Fruit fly (Drosophila melanogaster) whole organism, embryonic: ENCODE data around the gene Sc2.

ENCODE experiments used
- B-H2 ChIP-seq: fragments of 200-800 bp; sonication (Bioruptor generic); optimal IDR thresholded peaks from 2 replicates; lab custom pipeline; 2018; ENCODE audit warnings: missing biosample characterization, mild to moderate bottlenecking, missing genetic modification characterization
- BEAF-32 ChIP-seq: fragments of 200-800 bp; sonication (Bioruptor generic); optimal IDR thresholded peaks from 3 replicates; lab custom pipeline; 2017; ENCODE audit warnings: missing biosample characterization, missing genetic modification characterization, mild to moderate bottlenecking, moderate library complexity, missing genetic modification reagents
- CG11247 ChIP-seq: fragments of 200-800 bp; sonication (Bioruptor generic); IDR thresholded peaks from 2 replicates; pipeline ENCODE4 v1.3.6; 2022; ENCODE audit warnings: missing biosample characterization, missing genetic modification characterization
- CG12155 ChIP-seq: fragments of 200-800 bp; sonication (Bioruptor generic); optimal IDR thresholded peaks from 3 replicates; lab custom pipeline; 2016; ENCODE audit warnings: missing biosample characterization, missing genetic modification characterization
- CG12219 ChIP-seq: fragments of 200-800 bp; sonication (Bioruptor generic); optimal IDR thresholded peaks from 3 replicates; lab custom pipeline; 2018; ENCODE audit warnings: missing biosample characterization, mild to moderate bottlenecking, missing genetic modification characterization
- CG12391 ChIP-seq: fragments of 200-800 bp; sonication (Bioruptor generic); optimal IDR thresholded peaks from 3 replicates; lab custom pipeline; 2018; ENCODE audit warnings: missing biosample characterization, mild to moderate bottlenecking, missing genetic modification characterization, moderate library complexity
- CG12659 ChIP-seq: fragments of 200-800 bp; sonication (Bioruptor generic); optimal IDR thresholded peaks from 3 replicates; lab custom pipeline; 2017; ENCODE audit warnings: mild to moderate bottlenecking, missing biosample characterization, missing genetic modification reagents, missing genetic modification characterization
- CG12942 ChIP-seq: fragments of 200-800 bp; sonication (Bioruptor generic); optimal IDR thresholded peaks from 3 replicates; lab custom pipeline; 2016; ENCODE audit warnings: missing biosample characterization, missing genetic modification characterization
- CG13287 ChIP-seq: fragments of 200-800 bp; sonication (Bioruptor generic); IDR thresholded peaks from 2 replicates; pipeline ENCODE4 v1.3.6; 2022; ENCODE audit warnings: missing biosample characterization, missing genetic modification characterization; ENCODE audit not compliant: partially characterized antibody
- CG1603 ChIP-seq: fragments of 200-800 bp; sonication (Bioruptor generic); optimal IDR thresholded peaks from 2 replicates; lab custom pipeline; 2019; ENCODE audit warnings: missing biosample characterization, mild to moderate bottlenecking, missing genetic modification characterization, moderate library complexity
- CG2116 ChIP-seq: fragments of 200-800 bp; sonication (Bioruptor generic); optimal IDR thresholded peaks from 3 replicates; lab custom pipeline; 2018; ENCODE audit warnings: missing biosample characterization, mild to moderate bottlenecking, missing genetic modification characterization
- CG2712 ChIP-seq: fragments of 200-800 bp; optimal IDR thresholded peaks from 3 replicates; lab custom pipeline; 2019; ENCODE audit warnings: missing biosample characterization, mild to moderate bottlenecking, missing genetic modification characterization, moderate library complexity
- CG33213 ChIP-seq: fragments of 200-800 bp; sonication (Bioruptor generic); optimal IDR thresholded peaks from 3 replicates; lab custom pipeline; 2016; ENCODE audit warnings: missing biosample characterization, missing genetic modification characterization
- CG7987 ChIP-seq: fragments of 200-800 bp; sonication (Bioruptor generic); optimal IDR thresholded peaks from 2 replicates; lab custom pipeline; 2018; ENCODE audit warnings: missing biosample characterization, mild to moderate bottlenecking, missing genetic modification characterization, moderate library complexity
- CG9797 ChIP-seq: fragments of 200-800 bp; sonication (Bioruptor generic); optimal IDR thresholded peaks from 3 replicates; lab custom pipeline; 2018; ENCODE audit warnings: missing biosample characterization, mild to moderate bottlenecking, missing genetic modification characterization
- Dad ChIP-seq: fragments of 200-800 bp; sonication (Bioruptor generic); optimal IDR thresholded peaks from 3 replicates; lab custom pipeline; 2016; ENCODE audit warnings: missing biosample characterization, missing genetic modification characterization
- Dll ChIP-seq: fragments of 200-800 bp; sonication (Bioruptor generic); IDR thresholded peaks from 4 replicates; pipeline ENCODE4 v1.3.6; 2022; ENCODE audit warnings: missing biosample characterization, missing genetic modification characterization; ENCODE audit not compliant: partially characterized antibody
- Dp ChIP-seq: fragments of 200-800 bp; sonication (Bioruptor generic); optimal IDR thresholded peaks from 2 replicates; lab custom pipeline; 2018; ENCODE audit warnings: missing biosample characterization, mild to moderate bottlenecking, missing genetic modification characterization, moderate library complexity
- Dref ChIP-seq: fragments of 200-800 bp; sonication (Bioruptor generic); IDR thresholded peaks from 2 replicates; pipeline ENCODE4 v1.3.6; 2022; ENCODE audit warnings: missing biosample characterization, missing genetic modification characterization
- HmgZ ChIP-seq: fragments of 200-800 bp; sonication (Bioruptor generic); optimal IDR thresholded peaks from 2 replicates; lab custom pipeline; 2018; ENCODE audit warnings: missing biosample characterization, mild to moderate bottlenecking, missing genetic modification characterization
- Hmr ChIP-seq: fragments of 200-800 bp; sonication (Bioruptor generic); optimal IDR thresholded peaks from 3 replicates; lab custom pipeline; 2017; ENCODE audit warnings: mild to moderate bottlenecking, missing biosample characterization, missing genetic modification reagents, missing genetic modification characterization
- Jarid2 ChIP-seq: fragments of 200-800 bp; sonication (Bioruptor generic); optimal IDR thresholded peaks from 3 replicates; lab custom pipeline; 2017; ENCODE audit warnings: mild to moderate bottlenecking, missing biosample characterization, missing genetic modification reagents, missing genetic modification characterization
- Med ChIP-seq: fragments of 200-800 bp; sonication (Bioruptor generic); peaks from one replicate; lab custom pipeline; 2016; ENCODE audit warnings: missing biosample characterization, missing genetic modification characterization, mild to moderate bottlenecking, inconsistent platforms, moderate library complexity
- Myb ChIP-seq: fragments of 200-800 bp; sonication (Bioruptor generic); optimal IDR thresholded peaks from 2 replicates; lab custom pipeline; 2016; ENCODE audit warnings: missing biosample characterization, missing genetic modification characterization
- NfI ChIP-seq: fragments of 200-800 bp; sonication (Bioruptor generic); optimal IDR thresholded peaks from 3 replicates; lab custom pipeline; 2018; ENCODE audit warnings: missing biosample characterization, mild to moderate bottlenecking, missing genetic modification characterization, moderate library complexity
- Sry-δ ChIP-seq: fragments of 200-800 bp; sonication (Bioruptor generic); optimal IDR thresholded peaks from 2 replicates; lab custom pipeline; 2016; ENCODE audit warnings: missing biosample characterization, missing genetic modification characterization
- btn ChIP-seq: fragments of 200-800 bp; sonication (Bioruptor generic); optimal IDR thresholded peaks from 2 replicates; lab custom pipeline; 2016; ENCODE audit warnings: missing biosample characterization, missing genetic modification characterization
- chn ChIP-seq: fragments of 200-800 bp; sonication (Bioruptor generic); optimal IDR thresholded peaks from 2 replicates; lab custom pipeline; 2016; ENCODE audit warnings: missing biosample characterization, missing genetic modification characterization
- ci ChIP-seq: fragments of 200-800 bp; sonication (Bioruptor generic); IDR thresholded peaks from 3 replicates; pipeline ENCODE4 v1.3.6; 2022; ENCODE audit warnings: missing biosample characterization, missing genetic modification characterization
- ftz-f1 ChIP-seq: fragments of 200-800 bp; sonication (Bioruptor generic); optimal IDR thresholded peaks from 2 replicates; lab custom pipeline; 2016; ENCODE audit warnings: missing biosample characterization, missing genetic modification characterization
- gce ChIP-seq: fragments of 200-800 bp; sonication (Bioruptor generic); IDR thresholded peaks from 3 replicates; pipeline ENCODE4 v1.3.6; 2022; ENCODE audit warnings: missing biosample characterization, missing genetic modification characterization
- gfzf ChIP-seq: fragments of 200-800 bp; sonication (Bioruptor generic); optimal IDR thresholded peaks from 2 replicates; lab custom pipeline; 2016; ENCODE audit warnings: missing biosample characterization, mild to moderate bottlenecking, missing genetic modification characterization, moderate library complexity
- grn ChIP-seq: fragments of 200-800 bp; sonication (Bioruptor generic); optimal IDR thresholded peaks from 3 replicates; lab custom pipeline; 2017; ENCODE audit warnings: missing biosample characterization, missing genetic modification characterization
- her ChIP-seq: fragments of 200-800 bp; sonication (Bioruptor generic); optimal IDR thresholded peaks from 2 replicates; lab custom pipeline; 2016; ENCODE audit warnings: missing biosample characterization, missing genetic modification characterization
- kni ChIP-seq: fragments of 200-800 bp; sonication (Bioruptor generic); optimal IDR thresholded peaks from 3 replicates; lab custom pipeline; 2017; ENCODE audit warnings: mild to moderate bottlenecking, missing biosample characterization, missing genetic modification reagents, missing genetic modification characterization
- knrl ChIP-seq: fragments of 200-800 bp; sonication (Bioruptor generic); IDR thresholded peaks from 3 replicates; pipeline ENCODE4 v1.3.6; 2022; ENCODE audit warnings: missing biosample characterization, missing genetic modification characterization; ENCODE audit not compliant: partially characterized antibody
- luna ChIP-seq: fragments of 200-800 bp; sonication (Bioruptor generic); optimal IDR thresholded peaks from 2 replicates; lab custom pipeline; 2016; ENCODE audit warnings: missing biosample characterization, missing genetic modification characterization
- mam ChIP-seq: fragments of 200-800 bp; sonication (Bioruptor generic); optimal IDR thresholded peaks from 3 replicates; lab custom pipeline; 2016; ENCODE audit warnings: missing biosample characterization, missing genetic modification characterization
- nau ChIP-seq: fragments of 200-800 bp; sonication (Bioruptor generic); optimal IDR thresholded peaks from 3 replicates; lab custom pipeline; 2017; ENCODE audit warnings: missing biosample characterization, mild to moderate bottlenecking, missing genetic modification characterization, missing genetic modification reagents
- nmo ChIP-seq: fragments of 200-800 bp; sonication (Bioruptor generic); optimal IDR thresholded peaks from 2 replicates; lab custom pipeline; 2018; ENCODE audit warnings: missing biosample characterization, mild to moderate bottlenecking, missing genetic modification characterization, moderate library complexity
- phol ChIP-seq: fragments of 200-800 bp; sonication (Bioruptor generic); optimal IDR thresholded peaks from 3 replicates; lab custom pipeline; 2018; ENCODE audit warnings: missing biosample characterization, mild to moderate bottlenecking, missing genetic modification characterization, moderate library complexity
- sd ChIP-seq: fragments of 200-800 bp; sonication (Bioruptor generic); optimal IDR thresholded peaks from 3 replicates; lab custom pipeline; 2018; ENCODE audit warnings: missing biosample characterization, mild to moderate bottlenecking, missing genetic modification characterization, moderate library complexity
- sens ChIP-seq: fragments of 200-800 bp; sonication (Bioruptor generic); peaks from one replicate; lab custom pipeline; 2016; ENCODE audit warnings: missing biosample characterization, missing genetic modification characterization
- sens-2 ChIP-seq: fragments of 200-800 bp; sonication (Bioruptor generic); IDR thresholded peaks from 2 replicates; pipeline ENCODE4 v1.3.6; 2022; ENCODE audit warnings: missing biosample characterization, missing genetic modification characterization
- sim ChIP-seq: fragments of 200-800 bp; sonication (Bioruptor generic); IDR thresholded peaks from 2 replicates; pipeline ENCODE4 v1.3.6; 2022; ENCODE audit warnings: missing biosample characterization, missing genetic modification characterization
- tll ChIP-seq, 2 experiments: fragments of 200-800 bp in 1 of 2; fragments of >200 bp in 1 of 2; sonication (Bioruptor generic) in 1 of 2; optimal IDR thresholded peaks; 2 replicates each; lab custom pipeline; 2017 to 2019; ENCODE audit warnings: missing biosample characterization in 2 of 2, missing genetic modification characterization in 2 of 2, mild to moderate bottlenecking in 1 of 2, moderate library complexity in 1 of 2
- trem ChIP-seq: fragments of 200-800 bp; optimal IDR thresholded peaks from 3 replicates; lab custom pipeline; 2019; ENCODE audit warnings: missing biosample characterization, mild to moderate bottlenecking, missing genetic modification characterization, moderate library complexity
- ttk ChIP-seq: fragments of 200-800 bp; sonication (Bioruptor generic); IDR thresholded peaks from 2 replicates; pipeline ENCODE4 v2.1.2; 2022; ENCODE audit warnings: missing biosample characterization, missing genetic modification characterization
- wdn ChIP-seq: fragments of 200-800 bp; sonication (Bioruptor generic); IDR thresholded peaks from 2 replicates; pipeline ENCODE4 v1.3.6; 2022; ENCODE audit warnings: missing biosample characterization, missing genetic modification characterization
- zfh2 ChIP-seq: fragments of 200-800 bp; sonication (Bioruptor generic); optimal IDR thresholded peaks from 2 replicates; lab custom pipeline; 2016; ENCODE audit warnings: missing biosample characterization, missing genetic modification characterization

The Sc2 gene

DNA sequence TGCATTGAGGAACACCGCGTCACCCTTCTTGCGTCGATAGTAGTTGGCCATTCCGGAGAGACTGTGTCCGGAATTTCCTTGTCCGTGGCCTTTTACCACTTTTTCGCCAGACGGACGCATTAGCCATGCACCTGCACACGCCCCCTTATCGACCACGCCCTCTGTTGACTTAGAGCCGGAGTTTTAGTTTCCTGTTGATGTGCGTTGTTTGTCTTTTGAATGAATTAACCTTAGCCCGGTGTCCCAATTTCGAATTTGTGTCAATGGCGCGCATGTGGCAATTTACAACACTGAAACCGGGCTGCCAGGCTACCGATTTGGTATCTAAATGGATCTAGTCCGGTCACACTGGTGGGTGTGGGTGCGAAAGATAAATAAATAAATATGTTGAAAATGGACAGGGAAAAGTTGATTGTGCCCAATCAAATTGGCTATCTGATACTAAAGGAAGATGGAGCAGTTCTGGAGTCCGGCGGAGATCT lies 6.7 kb upstream of the Sc2 start, which contains the start of the genes Gr63a and Lamtor4 (continued):
- peak; percentile 47 for TF ChIP-seq Myb (GFP tag; lab: Kevin White, UChicago)
- TF ChIP-seq CG12659 (GFP tag; lab: Kevin White, UChicago): peak; percentile 36
- peak; percentile 91 for TF ChIP-seq Med (GFP tag; lab: Kevin White, UChicago)
- TF ChIP-seq ttk (GFP tag; lab: Robert Waterston, UW): no peak
- TF ChIP-seq CG12219 (GFP tag; lab: Kevin White, UChicago): no peak
- TF ChIP-seq CG12942: no peak
- peak; percentile 1 for TF ChIP-seq NfI
- TF ChIP-seq chn (GFP tag; lab: Kevin White, UChicago): peak; percentile 21
- TF ChIP-seq ftz-f1 (GFP tag; lab: Kevin White, UChicago): peak; percentile 5
- 0 out of 2 replicates have a peak, but pooled peaks have one; percentile 26 for TF ChIP-seq wdn (GFP tag; lab: Robert Waterston, UW)
- TF ChIP-seq knrl: no peak
- peak; percentile 31 for TF ChIP-seq Sry-δ (GFP tag; lab: Kevin White, UChicago)
- TF ChIP-seq Dref (GFP tag; lab: Robert Waterston, UW): no peak
- peak; percentile 9 for TF ChIP-seq CG2712 (tag; lab: Kevin White, UChicago)
- peak; percentile 24 for TF ChIP-seq btn (GFP tag; lab: Kevin White, UChicago)
- TF ChIP-seq grn (GFP tag; lab: Kevin White, UChicago): peak; percentile 25
- peak; percentile 91 for TF ChIP-seq CG9797 (GFP tag; lab: Kevin White, UChicago)
- TF ChIP-seq mam (GFP tag; lab: Kevin White, UChicago): peak; percentile 24
- no peak for TF ChIP-seq sim (GFP tag; lab: Robert Waterston, UW)
- peak; percentile 55 for TF ChIP-seq Hmr (GFP tag; lab: Kevin White, UChicago)
- no peak for TF ChIP-seq sens-2 (GFP tag; lab: Robert Waterston, UW)
- TF ChIP-seq Dad (GFP tag; lab: Kevin White, UChicago): peak; percentile 18
- peak; percentile 61 for TF ChIP-seq CG33213 (GFP tag; lab: Kevin White, UChicago)
- TF ChIP-seq zfh2: peak; percentile 15
- peak; percentile 5 for TF ChIP-seq CG12155 (GFP tag; lab: Kevin White, UChicago)
- peak; percentile 52; the same call in 1 of the 3 replicates for TF ChIP-seq ci (GFP tag; lab: Robert Waterston, UW)
- TF ChIP-seq sd (tag; lab: Kevin White, UChicago): peak; percentile 21
- no peak for TF ChIP-seq tll (GFP tag; optimal IDR thresholded peaks at IDR 0.05; lab: Kevin White, UChicago)
- TF ChIP-seq CG7987 (GFP tag; lab: Kevin White, UChicago): peak; percentile 41
- no peak for TF ChIP-seq gce (GFP tag; lab: Robert Waterston, UW)
- peak; percentile 69 for TF ChIP-seq CG2116 (GFP tag; lab: Kevin White, UChicago)
- TF ChIP-seq CG13287 (GFP tag; lab: Robert Waterston, UW): peak; percentile 37; the same call in 1 of the 2 replicates
- peak; percentile 85 for TF ChIP-seq trem (tag; lab: Kevin White, UChicago)
- peak; percentile 82 for TF ChIP-seq sens (GFP tag; lab: Kevin White, UChicago)
- TF ChIP-seq CG12391 (tag; lab: Kevin White, UChicago): no peak
- TF ChIP-seq phol: peak; percentile 49
- TF ChIP-seq kni: peak; percentile 16
- peak; percentile 69 for TF ChIP-seq CG1603 (tag; lab: Kevin White, UChicago)
- peak; percentile 1 for TF ChIP-seq nau (GFP tag; lab: Kevin White, UChicago)
- TF ChIP-seq gfzf: peak; percentile 85
- peak; percentile 13; the same call in 1 of the 2 replicates for TF ChIP-seq CG11247 (GFP tag; lab: Robert Waterston, UW)
- TF ChIP-seq her (GFP tag; lab: Kevin White, UChicago): peak; percentile 41
- TF ChIP-seq nmo (GFP tag; lab: Kevin White, UChicago): peak; percentile 38
- no peak for TF ChIP-seq Jarid2 (GFP tag; lab: Kevin White, UChicago)
- TF ChIP-seq Dll: 0 out of 4 replicates have a peak, but pooled peaks have one; percentile 31
- peak; percentile 64 for TF ChIP-seq HmgZ (tag; lab: Kevin White, UChicago)
- TF ChIP-seq luna (GFP tag; lab: Kevin White, UChicago): peak; percentile 10
- peak; percentile 98 for TF ChIP-seq Dp
- peak; percentile 50 for TF ChIP-seq B-H2
- peak; percentile 41 for TF ChIP-seq BEAF-32
